Worm (Caenorhabditis elegans): ENCODE data around the gene F44E2.7.
A peak's percentile ranks its signal among the peaks of the same experiment; 100 is the strongest.

Gene F44E2.7

ce11 chrIII:8887184-8887801, 39.0 kb upstream of the F44E2.7 start, which contains the start of gene famh-136:
Gene famh-136 (plus strand): TSS chrIII:8887751.
- TF ChIP-seq lsy-2 (tag; optimal IDR thresholded peaks at IDR 0.05) = peak; percentile 81 to 96
- no peak for TF ChIP-seq lin-39 (tag; optimal IDR thresholded peaks at IDR 0.05)
- TF ChIP-seq sem-4 (tag; optimal IDR thresholded peaks at IDR 0.05) = peak; percentile 85
- peak; percentile 69 for TF ChIP-seq mab-5 (tag; optimal IDR thresholded peaks at IDR 0.05)
- peak; percentile 87 for TF ChIP-seq sma-3 (GFP tag; optimal IDR thresholded peaks at IDR 0.05)
- peak; percentile 77 for TF ChIP-seq sma-9 (GFP tag; optimal IDR thresholded peaks at IDR 0.05)
- TF ChIP-seq sma-9 (tag; optimal IDR thresholded peaks at IDR 0.05) = no peak
- no peak for TF ChIP-seq alr-1 (tag; optimal IDR thresholded peaks at IDR 0.05)
- TF ChIP-seq unc-39 (tag; optimal IDR thresholded peaks at IDR 0.05) = no peak
- peak; percentile 19 for TF ChIP-seq snpc-4 (tag; optimal IDR thresholded peaks at IDR 0.05)
- TF ChIP-seq ZK546.5 (tag; optimal IDR thresholded peaks at IDR 0.05) = no peak
- peak; percentile 91 for TF ChIP-seq gmeb-1 (tag; optimal IDR thresholded peaks at IDR 0.05)
- peak; percentile 39 for TF ChIP-seq ceh-82 (tag; optimal IDR thresholded peaks at IDR 0.05)
- TF ChIP-seq peb-1 (tag; optimal IDR thresholded peaks at IDR 0.05) = no peak
- no peak for TF ChIP-seq elt-3 (tag; optimal IDR thresholded peaks at IDR 0.05)
- TF ChIP-seq mdl-1 (tag; optimal IDR thresholded peaks at IDR 0.05) = peak in 1 of 2 experiments; percentile 5
- no peak for TF ChIP-seq nhr-23 (tag; optimal IDR thresholded peaks at IDR 0.05)
- peak; percentile 80 for TF ChIP-seq unc-55 (GFP tag; optimal IDR thresholded peaks at IDR 0.05)
- TF ChIP-seq aly-2 (tag; optimal IDR thresholded peaks at IDR 0.05) = no peak
- TF ChIP-seq nhr-12 (tag; optimal IDR thresholded peaks at IDR 0.05) = no peak
- peak; percentile 34 for TF ChIP-seq nhr-77 (tag; optimal IDR thresholded peaks at IDR 0.05)
- TF ChIP-seq skn-1 (tag; optimal IDR thresholded peaks at IDR 0.05) = peak; percentile 33
- peak; percentile 95 for TF ChIP-seq C34F6.9 (tag; optimal IDR thresholded peaks at IDR 0.05)
- TF ChIP-seq ztf-11 (tag; optimal IDR thresholded peaks at IDR 0.05) = no peak
- peak; percentile 88 for TF ChIP-seq nhr-129 (tag; optimal IDR thresholded peaks at IDR 0.05)
- TF ChIP-seq lin-13 (GFP tag; optimal IDR thresholded peaks at IDR 0.05) = peak; percentile 81
- TF ChIP-seq dmd-4 (tag; optimal IDR thresholded peaks at IDR 0.05) = no peak
- TF ChIP-seq egl-27 (tag; optimal IDR thresholded peaks at IDR 0.05) = peak; percentile 11
- no peak for TF ChIP-seq nhr-10 (tag; optimal IDR thresholded peaks at IDR 0.05)
- peak; percentile 4 for TF ChIP-seq zag-1 (tag; optimal IDR thresholded peaks at IDR 0.05)
- TF ChIP-seq nhr-25 (tag; optimal IDR thresholded peaks at IDR 0.05) = peak; percentile 77
- peak; percentile 66 for TF ChIP-seq ztf-4 (tag; optimal IDR thresholded peaks at IDR 0.05)
- peak; percentile 87 for TF ChIP-seq fos-1 (tag; optimal IDR thresholded peaks at IDR 0.05)
- TF ChIP-seq blmp-1 (tag; optimal IDR thresholded peaks at IDR 0.05; ENCODE audit: insufficient read depth) = peak; percentile 13
- peak; percentile 66 for TF ChIP-seq F13H6.1 (tag; optimal IDR thresholded peaks at IDR 0.05)
- TF ChIP-seq unc-62 (GFP tag; optimal IDR thresholded peaks at IDR 0.05) = no peak
- peak; percentile 72 for TF ChIP-seq nhr-6 (tag; optimal IDR thresholded peaks at IDR 0.05)
- TF ChIP-seq crh-2 (tag; optimal IDR thresholded peaks at IDR 0.05) = peak; percentile 91
- TF ChIP-seq ztf-1 (GFP tag; conservative IDR thresholded peaks at IDR 0.05) = no peak
- no peak for TF ChIP-seq nhr-11 (tag; optimal IDR thresholded peaks at IDR 0.05)
- TF ChIP-seq R02D3.7 (tag; optimal IDR thresholded peaks at IDR 0.05) = no peak
- peak; percentile 90 for TF ChIP-seq Y55F3AM.14 (GFP tag; optimal IDR thresholded peaks at IDR 0.05)
- peak; percentile 76 for TF ChIP-seq nhr-21 (tag; optimal IDR thresholded peaks at IDR 0.05)

ce11 chrIII:8886309-8886708, 38.0 kb upstream of the F44E2.7 start:
- TF ChIP-seq C34F6.9 (tag; optimal IDR thresholded peaks at IDR 0.05) (peak; percentile 59), lsy-2 (tag; optimal IDR thresholded peaks at IDR 0.05) (peak in 1 of 2 experiments; percentile 57), unc-55 (GFP tag; optimal IDR thresholded peaks at IDR 0.05) (peak; percentile 64), nhr-12 (tag; optimal IDR thresholded peaks at IDR 0.05) (no peak), R02D3.7 (tag; optimal IDR thresholded peaks at IDR 0.05) (no peak), crh-2 (tag; optimal IDR thresholded peaks at IDR 0.05) (peak; percentile 34), skn-1 (tag; optimal IDR thresholded peaks at IDR 0.05) (no peak), lin-13 (GFP tag; optimal IDR thresholded peaks at IDR 0.05) (no peak), zag-1 (tag; optimal IDR thresholded peaks at IDR 0.05) (peak; percentile 27), alr-1 (tag; optimal IDR thresholded peaks at IDR 0.05) (no peak), elt-3 (tag; optimal IDR thresholded peaks at IDR 0.05) (no peak), egl-27 (tag; optimal IDR thresholded peaks at IDR 0.05) (peak; percentile 35), nhr-129 (tag; optimal IDR thresholded peaks at IDR 0.05) (peak; percentile 43), F13H6.1 (tag; optimal IDR thresholded peaks at IDR 0.05) (peak; percentile 22), ama-1 (optimal IDR thresholded peaks at IDR 0.05) (no peak), lin-39 (tag; optimal IDR thresholded peaks at IDR 0.05) (no peak)

Data from whole organism, L2 larva.